Fruit fly (Drosophila melanogaster) S2 (cell line): ENCODE data around the gene Ets96B.

Experiments
- CG8478 ChIP-seq: fragments of >200 bp; optimal IDR thresholded peaks from 2 replicates; lab custom pipeline; 2018
- CTCF ChIP-seq, 2 experiments: fragments of >200 bp; optimal IDR thresholded peaks; 2 replicates each; lab custom pipeline; 2018

- no peak for TF ChIP-seq CTCF (optimal IDR thresholded peaks at IDR 0.05; lab: Kevin White, UChicago)
- no peak for TF ChIP-seq CG8478 (lab: Kevin White, UChicago)
Measured at dm6 chr3R:24768538-24769401, 19.1 kb upstream of the Ets96B start, which contains the start of gene CG13631.
